Fruit fly (Drosophila melanogaster): ENCODE measurements around the gene noc.
A peak's percentile ranks its signal among the peaks of the same experiment; 100 is the strongest.

noc gene

DNA sequence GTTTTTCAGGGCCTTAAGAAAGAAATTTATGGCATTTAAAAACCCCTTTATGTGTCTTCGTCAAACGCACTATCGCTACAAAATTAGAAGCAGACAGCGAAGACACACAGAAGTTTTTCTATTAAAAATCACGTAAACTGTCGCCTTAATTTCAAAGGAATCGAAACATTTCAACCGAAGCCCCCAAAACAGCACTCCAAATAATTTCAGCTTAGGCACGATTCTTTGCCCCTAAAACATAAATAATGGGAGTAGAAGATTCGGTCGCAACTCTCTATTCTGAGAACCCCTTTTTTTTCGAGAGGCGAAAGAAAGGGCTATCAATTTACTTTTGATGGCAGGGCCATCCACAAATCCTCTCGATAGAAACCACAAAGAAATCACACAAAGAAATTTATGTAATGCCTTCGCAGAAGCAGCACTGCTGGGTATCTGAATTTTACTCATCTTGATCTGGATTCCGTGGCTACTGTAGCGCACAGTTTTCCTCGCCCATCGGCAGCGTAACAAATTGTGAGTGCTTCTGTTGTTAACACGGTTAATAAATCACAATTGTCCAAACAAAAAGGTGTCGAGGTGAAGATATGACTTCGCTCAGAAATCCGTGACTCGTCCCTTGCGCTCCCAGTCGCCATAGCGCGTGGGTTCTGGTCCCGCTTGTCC lies 40.6 kb upstream of the noc start (continued):
- TF ChIP-seq grn (GFP tag; optimal IDR thresholded peaks at IDR 0.05) (peak; percentile 57), Dll (GFP tag; IDR thresholded peaks at IDR 0.05; ENCODE audit: partially characterized antibody) (no peak), CG5180 (GFP tag; optimal IDR thresholded peaks at IDR 0.05) (no peak), twi (tag; optimal IDR thresholded peaks at IDR 0.05) (no peak), odd (GFP tag; optimal IDR thresholded peaks at IDR 0.05) (peak; percentile 3), p53 (GFP tag; optimal IDR thresholded peaks at IDR 0.05) (no peak), CG4424 (GFP tag; optimal IDR thresholded peaks at IDR 0.05) (no peak), gfzf (GFP tag; optimal IDR thresholded peaks at IDR 0.05) (no peak), cad (GFP tag; optimal IDR thresholded peaks at IDR 0.05) (peak; percentile 45), gsb-n (tag; optimal IDR thresholded peaks at IDR 0.05) (peak; percentile 83), CG15514 (GFP tag; optimal IDR thresholded peaks at IDR 0.05) (no peak), CG6654 (GFP tag; optimal IDR thresholded peaks at IDR 0.05) (no peak), mam (GFP tag; optimal IDR thresholded peaks at IDR 0.05) (no peak), Neu2 (GFP tag; optimal IDR thresholded peaks at IDR 0.05; ENCODE audit: borderline replicate concordance) (no peak), row (GFP tag; IDR thresholded peaks at IDR 0.05) (no peak), tio (GFP tag; optimal IDR thresholded peaks at IDR 0.05) (no peak), pros (GFP tag; optimal IDR thresholded peaks at IDR 0.05) (no peak), Hr39 (optimal IDR thresholded peaks at IDR 0.05) (no peak), hb (GFP tag; IDR thresholded peaks at IDR 0.05; ENCODE audit: partially characterized antibody) (no peak), mld (GFP tag; IDR thresholded peaks at IDR 0.05; ENCODE audit: partially characterized antibody) (no peak), nmo (GFP tag; optimal IDR thresholded peaks at IDR 0.05) (no peak), bab2 (GFP tag; optimal IDR thresholded peaks at IDR 0.05) (no peak), insv (GFP tag; optimal IDR thresholded peaks at IDR 0.05) (no peak), CG32772 (GFP tag; IDR thresholded peaks at IDR 0.05) (no peak), CG15479 (GFP tag; optimal IDR thresholded peaks at IDR 0.05) (no peak), Hmr (GFP tag; optimal IDR thresholded peaks at IDR 0.05) (no peak), org-1 (GFP tag; optimal IDR thresholded peaks at IDR 0.05) (no peak), CkIIα-i1 (GFP tag; IDR thresholded peaks at IDR 0.05) (no peak), Hr3 (GFP tag; optimal IDR thresholded peaks at IDR 0.05) (no peak), CG10267 (tag; optimal IDR thresholded peaks at IDR 0.05) (no peak), lilli (GFP tag; optimal IDR thresholded peaks at IDR 0.05) (no peak), ara (GFP tag; IDR thresholded peaks at IDR 0.05) (no peak), prd (optimal IDR thresholded peaks at IDR 0.05) (no peak), prd (GFP tag; IDR thresholded peaks at IDR 0.05) (peak; percentile 32; the same call in 1 of the 3 replicates), CG13296 (GFP tag; optimal IDR thresholded peaks at IDR 0.05) (no peak), CG12219 (GFP tag; optimal IDR thresholded peaks at IDR 0.05) (no peak), CG9609 (GFP tag; optimal IDR thresholded peaks at IDR 0.05) (no peak), Kr (GFP tag; optimal IDR thresholded peaks at IDR 0.05) (peak; percentile 72), CG7745 (tag; optimal IDR thresholded peaks at IDR 0.05) (peak; percentile 69), run (tag; optimal IDR thresholded peaks at IDR 0.05) (peak; percentile 7), tna (GFP tag; IDR thresholded peaks at IDR 0.05; ENCODE audit: partially characterized antibody) (no peak), crp (GFP tag; optimal IDR thresholded peaks at IDR 0.05) (no peak), Awh (GFP tag; IDR thresholded peaks at IDR 0.05) (no peak), CG31224 (GFP tag; IDR thresholded peaks at IDR 0.05) (no peak), Med (GFP tag) (peak; percentile 55), Sry-δ (GFP tag; optimal IDR thresholded peaks at IDR 0.05) (no peak), br (optimal IDR thresholded peaks at IDR 0.05) (no peak), dmrt11E (tag; optimal IDR thresholded peaks at IDR 0.05) (no peak), MESR4 (GFP tag; optimal IDR thresholded peaks at IDR 0.05) (no peak), slou (GFP tag; optimal IDR thresholded peaks at IDR 0.05) (no peak), CG30431 (GFP tag; optimal IDR thresholded peaks at IDR 0.05) (no peak)

Data from whole organism, embryonic.